Worm (Caenorhabditis elegans) whole organism, L4/young adult: ENCODE measurements around the gene gpa-6.

Source experiments
- W03F9.2 ChIP-seq: fragments of 150-350 bp; optimal IDR thresholded peaks from 2 replicates; lab custom pipeline; 2014; ENCODE audit warnings: missing biosample characterization, missing genetic modification characterization
- him-1 ChIP-seq: sonication (generic microtip); optimal IDR thresholded peaks from 2 replicates; lab custom pipeline; 2016; ENCODE audit warnings: missing genotype, missing genetic modification reagents, missing genetic modification characterization, missing compliant biosample characterization

- TF ChIP-seq him-1 (tag; lab: Kevin White, UChicago), result no peak
- no peak for TF ChIP-seq W03F9.2 (tag; lab: Kevin White, UChicago)
Measured at ce11 chrX:13200312-13200711, 9.3 kb downstream of the gpa-6 start.
